Worm (Caenorhabditis elegans) whole organism, late embryonic: ENCODE measurements around the gene H40L08.8.

ENCODE experiments used
- C38D4.7 ChIP-seq: fragments of 200-800 bp; sonication (Bioruptor generic); optimal IDR thresholded peaks from 2 replicates; lab custom pipeline; 2018; ENCODE audit warnings: mild to moderate bottlenecking, missing genetic modification characterization, moderate library complexity, missing compliant biosample characterization
- F13H6.1 ChIP-seq: sonication (generic microtip); optimal IDR thresholded peaks from 2 replicates; lab custom pipeline; 2016; ENCODE audit warnings: missing genetic modification characterization, missing compliant biosample characterization
- K02D7.2 ChIP-seq: sonication (generic microtip); optimal IDR thresholded peaks from 2 replicates; lab custom pipeline; 2017; ENCODE audit warnings: mild to moderate bottlenecking, missing genetic modification characterization, missing compliant biosample characterization
- K09A11.1 ChIP-seq: sonication (generic microtip); optimal IDR thresholded peaks from 2 replicates; lab custom pipeline; 2017; ENCODE audit warnings: antibody characterized with exemption, mild to moderate bottlenecking, missing genetic modification characterization, missing compliant biosample characterization; ENCODE audit not compliant: insufficient read depth
- Y22D7AL.16 ChIP-seq: sonication (generic microtip); optimal IDR thresholded peaks from 2 replicates; lab custom pipeline; 2016; ENCODE audit warnings: missing genetic modification characterization, missing compliant biosample characterization
- ahr-1 ChIP-seq: sonication (generic microtip); optimal IDR thresholded peaks from 2 replicates; lab custom pipeline; 2016; ENCODE audit warnings: missing genetic modification characterization, missing compliant biosample characterization
- ama-1 ChIP-seq: fragments of 150-350 bp; optimal IDR thresholded peaks from 2 replicates; lab custom pipeline; 2014
- ceh-19 ChIP-seq: fragments of 200-800 bp; sonication (Bioruptor generic); optimal IDR thresholded peaks from 2 replicates; lab custom pipeline; 2018; ENCODE audit warnings: mild to moderate bottlenecking, missing genetic modification characterization, missing compliant biosample characterization
- ceh-2 ChIP-seq: sonication (generic microtip); optimal IDR thresholded peaks from 2 replicates; lab custom pipeline; 2016; ENCODE audit warnings: missing genotype, missing genetic modification characterization, missing compliant biosample characterization
- ceh-22 ChIP-seq: sonication (generic microtip); optimal IDR thresholded peaks from 2 replicates; lab custom pipeline; 2017; ENCODE audit warnings: missing biosample characterization, missing genetic modification characterization
- ceh-24 ChIP-seq: sonication (generic microtip); optimal IDR thresholded peaks from 2 replicates; lab custom pipeline; 2016; ENCODE audit warnings: mild to moderate bottlenecking, missing genetic modification characterization, missing compliant biosample characterization
- ceh-30 ChIP-seq: fragments of 150-350 bp; optimal IDR thresholded peaks from 2 replicates; lab custom pipeline; 2014; ENCODE audit warnings: missing biosample characterization, missing genetic modification characterization
- ceh-31 ChIP-seq: sonication (generic microtip); optimal IDR thresholded peaks from 2 replicates; lab custom pipeline; 2016; ENCODE audit warnings: missing genetic modification characterization, missing compliant biosample characterization
- ceh-34 ChIP-seq: sonication (generic microtip); optimal IDR thresholded peaks from 2 replicates; lab custom pipeline; 2016; ENCODE audit warnings: mild to moderate bottlenecking, missing genetic modification characterization, missing compliant biosample characterization
- ceh-48 ChIP-seq: sonication (generic microtip); optimal IDR thresholded peaks from 2 replicates; lab custom pipeline; 2016; ENCODE audit warnings: missing genetic modification characterization, inconsistent platforms, missing compliant biosample characterization
- ceh-6 ChIP-seq: fragments of 200-800 bp; sonication (Bioruptor generic); optimal IDR thresholded peaks from 2 replicates; lab custom pipeline; 2018; ENCODE audit warnings: mild to moderate bottlenecking, missing genetic modification characterization, missing compliant biosample characterization
- dmd-4 ChIP-seq: sonication (generic microtip); optimal IDR thresholded peaks from 2 replicates; lab custom pipeline; 2016; ENCODE audit warnings: borderline replicate concordance, missing genetic modification characterization, missing compliant biosample characterization
- dve-1 ChIP-seq: sonication (generic microtip); optimal IDR thresholded peaks from 2 replicates; lab custom pipeline; 2017; ENCODE audit warnings: antibody characterized with exemption, mild to moderate bottlenecking, missing genetic modification characterization, missing compliant biosample characterization
- elt-2 ChIP-seq: sonication (generic microtip); optimal IDR thresholded peaks from 2 replicates; lab custom pipeline; 2016; ENCODE audit warnings: missing genetic modification reagents, missing genetic modification characterization, missing compliant biosample characterization
- ets-4 ChIP-seq: sonication (generic microtip); optimal IDR thresholded peaks from 2 replicates; lab custom pipeline; 2016; ENCODE audit warnings: missing genetic modification characterization, missing compliant biosample characterization
- fkh-6 ChIP-seq: sonication (generic microtip); optimal IDR thresholded peaks from 2 replicates; lab custom pipeline; 2016; ENCODE audit warnings: missing genetic modification characterization, missing compliant biosample characterization
- hlh-13 ChIP-seq: fragments of 200-800 bp; sonication (Bioruptor generic); optimal IDR thresholded peaks from 2 replicates; lab custom pipeline; 2018; ENCODE audit warnings: mild to moderate bottlenecking, missing genetic modification characterization, missing compliant biosample characterization
- hlh-15 ChIP-seq: sonication (generic microtip); optimal IDR thresholded peaks from 2 replicates; lab custom pipeline; 2016; ENCODE audit warnings: missing genetic modification characterization, missing compliant biosample characterization
- hlh-30 ChIP-seq: sonication (generic microtip); optimal IDR thresholded peaks from 2 replicates; lab custom pipeline; 2017; ENCODE audit warnings: antibody characterized with exemption, missing genetic modification characterization, missing compliant biosample characterization; ENCODE audit not compliant: insufficient read depth
- lim-6 ChIP-seq: sonication (generic microtip); optimal IDR thresholded peaks from 2 replicates; lab custom pipeline; 2016; ENCODE audit warnings: missing genetic modification characterization, missing compliant biosample characterization
- lin-11 ChIP-seq: fragments of 200-800 bp; sonication (Bioruptor generic); optimal IDR thresholded peaks from 2 replicates; lab custom pipeline; 2018; ENCODE audit warnings: mild to moderate bottlenecking, missing genetic modification characterization, missing compliant biosample characterization
- mec-3 ChIP-seq: sonication (generic microtip); optimal IDR thresholded peaks from 2 replicates; lab custom pipeline; 2016; ENCODE audit warnings: borderline replicate concordance, missing genetic modification characterization, missing compliant biosample characterization
- nhr-232 ChIP-seq: sonication (generic microtip); optimal IDR thresholded peaks from 2 replicates; lab custom pipeline; 2016; ENCODE audit warnings: missing genetic modification characterization, missing compliant biosample characterization
- odd-2 ChIP-seq: sonication (generic microtip); optimal IDR thresholded peaks from 2 replicates; lab custom pipeline; 2017; ENCODE audit warnings: antibody characterized with exemption, mild to moderate bottlenecking, missing genetic modification characterization, missing compliant biosample characterization
- pag-3 ChIP-seq: sonication (generic microtip); optimal IDR thresholded peaks from 2 replicates; lab custom pipeline; 2016; ENCODE audit warnings: missing compliant biosample characterization, missing genetic modification characterization, borderline replicate concordance
- pha-4 ChIP-seq: fragments of 150-350 bp; optimal IDR thresholded peaks from 2 replicates; lab custom pipeline; 2018; ENCODE audit warnings: missing biosample characterization, missing genetic modification reagents, missing genetic modification characterization
- pqm-1 ChIP-seq: sonication (generic microtip); optimal IDR thresholded peaks from 2 replicates; lab custom pipeline; 2016; ENCODE audit warnings: missing genetic modification characterization, missing compliant biosample characterization
- rnt-1 ChIP-seq: sonication (generic microtip); optimal IDR thresholded peaks from 2 replicates; lab custom pipeline; 2016; ENCODE audit warnings: missing genetic modification characterization, missing compliant biosample characterization
- sox-2 ChIP-seq: fragments of 200-800 bp; sonication (Bioruptor generic); IDR thresholded peaks from 2 replicates; pipeline ENCODE4 v1.3.6; 2022; ENCODE audit warnings: missing genetic modification reagents, missing genetic modification characterization, missing compliant biosample characterization
- sox-4 ChIP-seq: sonication (generic microtip); optimal IDR thresholded peaks from 2 replicates; lab custom pipeline; 2017; ENCODE audit warnings: mild to moderate bottlenecking, missing genetic modification characterization, inconsistent platforms, missing compliant biosample characterization
- syd-9 ChIP-seq: sonication (generic microtip); optimal IDR thresholded peaks from 2 replicates; lab custom pipeline; 2016; ENCODE audit warnings: mild to moderate bottlenecking, missing genetic modification characterization, moderate library complexity, missing compliant biosample characterization
- tbx-7 ChIP-seq: sonication (generic microtip); optimal IDR thresholded peaks from 2 replicates; lab custom pipeline; 2016; ENCODE audit warnings: missing genotype, missing genetic modification characterization, missing compliant biosample characterization
- unc-3 ChIP-seq, 2 experiments: fragments of 200-800 bp in 1 of 2; sonication (Bioruptor generic) in 1 of 2; sonication (generic microtip) in 1 of 2; conservative IDR thresholded peaks in 1 of 2; optimal IDR thresholded peaks in 1 of 2; 2 replicates each; pipeline versions ENCODE4 v1.3.6 to Lab custom; 2016 to 2022; ENCODE audit warnings: missing compliant biosample characterization in 2 of 2, missing genetic modification characterization in 2 of 2, missing genetic modification reagents in 1 of 2
- unc-42 ChIP-seq: sonication (generic microtip); optimal IDR thresholded peaks from 2 replicates; lab custom pipeline; 2016; ENCODE audit warnings: missing genotype, missing genetic modification characterization, missing compliant biosample characterization
- unc-86 ChIP-seq: sonication (generic microtip); optimal IDR thresholded peaks from 2 replicates; lab custom pipeline; 2016; ENCODE audit warnings: missing genetic modification characterization, missing compliant biosample characterization

Gene H40L08.8

DNA sequence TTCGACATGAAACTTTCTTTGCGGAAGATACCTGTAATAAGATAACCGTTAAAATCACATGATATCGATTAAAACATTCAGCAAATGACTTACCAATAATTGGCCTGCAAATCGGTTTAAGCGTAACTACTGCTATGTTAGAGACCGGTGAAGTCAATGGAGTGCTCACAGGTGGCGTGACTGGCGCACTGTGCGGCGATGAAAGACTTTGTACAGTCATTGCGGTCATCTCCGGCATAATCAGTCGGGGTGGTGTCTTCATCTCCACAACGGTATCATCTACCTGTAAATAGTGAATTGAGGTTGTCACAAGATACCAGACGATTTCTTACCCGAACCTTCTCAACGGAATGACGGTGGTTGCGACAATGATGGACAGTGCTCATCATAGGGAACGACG is 524 bp downstream of the H40L08.8 start:
- no peak for TF ChIP-seq rnt-1 (tag; lab: Kevin White, UChicago)
- TF ChIP-seq pag-3 = no peak
- no peak for TF ChIP-seq dmd-4
- no peak for TF ChIP-seq lin-11 (tag; lab: Kevin White, UChicago)
- TF ChIP-seq ceh-34 = no peak
- no peak for TF ChIP-seq unc-42 (tag; lab: Kevin White, UChicago)
- TF ChIP-seq Y22D7AL.16 (tag; lab: Kevin White, UChicago) = no peak
- TF ChIP-seq ceh-6 (GFP tag; lab: Kevin White, UChicago) = no peak
- no peak for TF ChIP-seq ceh-31
- no peak for TF ChIP-seq hlh-13
- TF ChIP-seq hlh-15 (tag; lab: Kevin White, UChicago) = no peak
- TF ChIP-seq ets-4 (tag; lab: Kevin White, UChicago) = no peak

DNA sequence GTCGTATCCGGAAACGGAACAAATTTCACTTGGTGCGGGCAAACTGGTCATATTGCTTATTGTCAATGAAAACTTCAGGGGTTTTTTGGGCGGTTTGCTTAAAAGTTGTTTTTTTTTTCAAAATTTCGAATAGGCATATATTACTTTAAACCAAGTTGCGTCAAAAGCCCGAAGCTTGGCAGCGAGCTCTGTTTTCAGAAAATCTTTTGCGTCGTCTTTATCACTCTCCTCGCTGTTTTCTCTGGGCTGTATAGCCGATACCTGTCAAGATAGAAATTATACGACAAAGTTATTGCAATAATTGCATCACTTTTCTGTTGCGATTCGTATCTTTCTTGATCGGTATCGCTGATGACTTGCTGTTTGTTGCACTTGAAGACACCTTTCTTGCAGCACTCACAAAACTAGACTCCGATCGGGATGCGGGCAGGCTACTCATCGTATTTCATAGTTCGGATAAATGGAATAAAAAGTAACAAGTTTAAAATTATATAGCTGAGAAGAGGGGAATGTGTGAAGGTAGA is 1.3 kb downstream of the H40L08.8 start, which contains the start of the genes H40L08.3 and H40L08.9:
Gene H40L08.3 (minus strand): TSS at position 51 of the 524 bp plus-strand sequence.
Gene H40L08.9 (minus strand): TSS at position 439 of the 524 bp plus-strand sequence.
- no peak for TF ChIP-seq ceh-48 (tag; lab: Kevin White, UChicago)
- no peak for TF ChIP-seq pha-4
- no peak for TF ChIP-seq nhr-232 (tag; lab: Kevin White, UChicago)
- TF ChIP-seq odd-2 (tag; lab: Kevin White, UChicago) = no peak
- TF ChIP-seq ceh-2 (tag; lab: Kevin White, UChicago) = no peak
- no peak for TF ChIP-seq pag-3
- no peak for TF ChIP-seq unc-86
- TF ChIP-seq K09A11.1 (tag; lab: Kevin White, UChicago) = no peak
- TF ChIP-seq ceh-22 = no peak
- TF ChIP-seq tbx-7 (tag; lab: Kevin White, UChicago) = no peak
- no peak for TF ChIP-seq mec-3 (tag; lab: Kevin White, UChicago)
- TF ChIP-seq dve-1 = no peak
- no peak for TF ChIP-seq F13H6.1
- TF ChIP-seq sox-2 (GFP tag; lab: Robert Waterston, UW) = no peak
- TF ChIP-seq elt-2 (tag; lab: Kevin White, UChicago) = no peak

DNA sequence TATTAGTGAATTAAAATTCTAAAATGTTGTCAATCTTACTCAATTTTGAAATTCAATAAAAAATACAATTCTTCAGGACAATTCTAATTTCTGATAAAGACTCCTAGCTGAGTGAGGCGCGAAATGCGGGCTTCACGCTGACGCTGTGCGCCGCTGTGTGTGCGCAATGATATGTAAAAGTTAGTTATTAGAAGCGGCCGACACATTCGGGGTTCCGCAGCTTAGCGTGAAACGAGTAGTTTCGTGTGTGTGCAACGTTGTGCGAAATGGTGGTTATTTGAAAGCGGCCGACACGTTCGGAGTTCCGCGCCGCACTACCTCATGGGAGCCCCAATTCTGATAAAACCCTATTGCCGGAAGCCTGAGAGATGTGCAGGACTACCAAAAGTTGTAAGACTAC is 2.3 kb downstream of the H40L08.8 start:
- TF ChIP-seq pqm-1 (tag; lab: Kevin White, UChicago) (no peak), tbx-7 (tag; lab: Kevin White, UChicago) (no peak), sox-2 (GFP tag; lab: Robert Waterston, UW) (no peak), K02D7.2 (tag; lab: Kevin White, UChicago) (no peak), odd-2 (tag; lab: Kevin White, UChicago) (no peak), fkh-6 (tag; lab: Kevin White, UChicago) (no peak), hlh-13 (no peak), pha-4 (no peak), ahr-1 (tag; lab: Kevin White, UChicago) (no peak), ceh-19 (GFP tag; lab: Kevin White, UChicago) (no peak), ceh-31 (no peak), lim-6 (no peak), ama-1 (lab: Kevin White, UChicago) (no peak), syd-9 (tag; lab: Kevin White, UChicago) (no peak), ceh-24 (no peak), ceh-6 (GFP tag; lab: Kevin White, UChicago) (no peak), K09A11.1 (tag; lab: Kevin White, UChicago) (no peak), sox-4 (tag; lab: Kevin White, UChicago) (no peak), hlh-30 (no peak)

DNA sequence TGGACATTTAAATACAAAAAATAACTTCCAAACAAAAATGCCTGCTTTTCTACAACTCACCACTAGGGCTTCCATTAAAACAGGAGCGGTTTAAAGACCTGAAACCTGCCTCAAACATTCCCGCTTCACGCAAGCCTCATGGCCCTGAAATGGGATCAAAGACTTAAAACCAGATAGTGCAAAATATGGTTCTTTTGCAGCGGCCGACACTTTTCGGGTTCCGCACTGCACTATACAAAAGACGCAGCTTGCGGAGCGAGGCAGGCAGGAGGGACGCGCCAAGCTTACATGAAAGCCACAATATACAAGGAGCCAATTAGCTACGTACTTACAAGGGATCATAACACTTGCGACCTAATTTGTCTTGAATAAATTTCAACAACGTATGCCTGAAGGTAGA is 4.0 kb downstream of the H40L08.8 start:
- TF ChIP-seq C38D4.7 (GFP tag; lab: Kevin White, UChicago) = no peak
- no peak for TF ChIP-seq pqm-1 (tag; lab: Kevin White, UChicago)
- TF ChIP-seq unc-3 (GFP tag; conservative IDR thresholded peaks at IDR 0.05; lab: Robert Waterston, UW) = no peak
- TF ChIP-seq unc-3 (tag; optimal IDR thresholded peaks at IDR 0.05; lab: Kevin White, UChicago) = no peak
- TF ChIP-seq ceh-30 = no peak
